Fruit fly (Drosophila melanogaster) S2 (cell line): ENCODE measurements around the gene CG11149.

Source experiments
- CG8478 ChIP-seq: fragments of >200 bp; optimal IDR thresholded peaks from 2 replicates; lab custom pipeline; 2018
- CTCF ChIP-seq, 2 experiments: fragments of >200 bp; optimal IDR thresholded peaks; 2 replicates each; lab custom pipeline; 2018

Gene CG11149

dm6 chr2L:5723859-5724475, 3.3 kb upstream of the CG11149 start:
- TF ChIP-seq CTCF (optimal IDR thresholded peaks at IDR 0.05; lab: Kevin White, UChicago) (peak; percentile 32 to 60), CG8478 (no peak)

DNA sequence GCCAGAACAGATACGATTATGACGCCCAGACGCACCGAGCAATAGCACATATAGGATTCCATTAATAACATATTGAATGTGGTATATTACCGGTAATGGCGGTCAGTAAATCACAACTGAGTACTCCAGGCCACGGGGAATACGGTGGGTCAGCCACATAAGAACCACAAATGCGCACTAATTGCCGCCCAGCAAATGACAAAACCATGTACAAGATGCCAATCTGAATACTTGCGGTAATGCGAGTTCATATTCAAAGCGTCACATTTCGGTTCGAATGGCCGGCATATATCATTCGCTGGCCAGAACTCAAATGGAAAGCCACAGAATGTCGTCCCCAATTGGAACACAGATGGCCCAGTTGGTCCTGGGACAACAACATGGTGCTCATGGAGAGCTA, 4.1 kb downstream of the CG11149 start, which contains the start of the genes CG14007 and CG34011:
CG14007 (minus strand) TSS at position 101 of the 400 bp plus-strand sequence.
CG34011 (plus strand) TSS at position 122 of the 400 bp plus-strand sequence.
- no peak for TF ChIP-seq CG8478
- TF ChIP-seq CTCF (optimal IDR thresholded peaks at IDR 0.05; lab: Kevin White, UChicago) = no peak

- TF ChIP-seq CTCF (optimal IDR thresholded peaks at IDR 0.05; lab: Kevin White, UChicago) (no peak), CG8478 (no peak)
Observed at dm6 chr2L:5706074-5706473, 14.6 kb downstream of the CG11149 start, which contains the start of gene CG7236. Gene CG7236 (plus strand): TSS chr2L:5706374.

- TF ChIP-seq CTCF (optimal IDR thresholded peaks at IDR 0.05; lab: Kevin White, UChicago) (no peak), CG8478 (no peak)
Observed at dm6 chr2L:5678282-5678681, 42.4 kb downstream of the CG11149 start, which contains the start of gene CG12511. Gene CG12511 (plus strand): TSS chr2L:5678582.
